Fruit fly (Drosophila melanogaster) whole organism, wandering third instar larva: Measurements from ENCODE around the gene euc.
A peak's percentile ranks its signal among the peaks of the same experiment; 100 is the strongest.

Experiments used
- Abd-B ChIP-seq: fragments of >200 bp; optimal IDR thresholded peaks from 2 replicates; lab custom pipeline; 2017; ENCODE audit warnings: missing biosample characterization, missing genetic modification characterization
- CG9705 ChIP-seq: fragments of 200-800 bp; sonication (Bioruptor generic); optimal IDR thresholded peaks from 2 replicates; lab custom pipeline; 2018; ENCODE audit warnings: missing biosample characterization, mild to moderate bottlenecking, missing genetic modification characterization
- Dfd ChIP-seq: fragments of >200 bp; optimal IDR thresholded peaks from 2 replicates; lab custom pipeline; 2017; ENCODE audit warnings: missing biosample characterization, missing genetic modification characterization
- Dif ChIP-seq: fragments of 200-275, 200-300 bp; sonication (Bioruptor generic); optimal IDR thresholded peaks from 2 replicates; lab custom pipeline; 2018; ENCODE audit warnings: missing biosample characterization, missing genetic modification characterization; ENCODE audit not compliant: partially characterized antibody
- GATAd ChIP-seq: sonication (Bioruptor generic); optimal IDR thresholded peaks from 2 replicates; lab custom pipeline; 2016; ENCODE audit warnings: missing biosample characterization, missing genetic modification characterization
- HLH106 ChIP-seq: fragments of 200-800 bp; optimal IDR thresholded peaks from 3 replicates; lab custom pipeline; 2019; ENCODE audit warnings: missing biosample characterization, mild to moderate bottlenecking, missing genetic modification characterization, moderate library complexity
- Hnf4 ChIP-seq: fragments of 200-800 bp; sonication (Bioruptor generic); optimal IDR thresholded peaks from 2 replicates; lab custom pipeline; 2016; ENCODE audit warnings: missing biosample characterization, mild to moderate bottlenecking, missing genetic modification characterization
- Hr83 ChIP-seq: fragments of 200-300 bp; sonication (Bioruptor generic); optimal IDR thresholded peaks from 2 replicates; lab custom pipeline; 2016; ENCODE audit warnings: missing biosample characterization, mild to moderate bottlenecking, missing genetic modification characterization, moderate library complexity; ENCODE audit not compliant: poor library complexity, severe bottlenecking
- Jra ChIP-seq: sonication (Bioruptor generic); optimal IDR thresholded peaks from 2 replicates; lab custom pipeline; 2016; ENCODE audit warnings: missing biosample characterization, missing genetic modification characterization
- Mio ChIP-seq: sonication (Bioruptor generic); optimal IDR thresholded peaks from 2 replicates; lab custom pipeline; 2016; ENCODE audit warnings: missing biosample characterization, missing genetic modification characterization
- Myc ChIP-seq: fragments of >200 bp; optimal IDR thresholded peaks from 2 replicates; lab custom pipeline; 2017
- N ChIP-seq: fragments of >200 bp; optimal IDR thresholded peaks from 2 replicates; lab custom pipeline; 2018; ENCODE audit warnings: missing biosample characterization, missing external identifiers, missing genetic modification characterization
- Rel ChIP-seq, 2 experiments: fragments of 200-800 bp; sonication (Bioruptor generic) in 1 of 2; optimal IDR thresholded peaks; 2 replicates in 1 of 2; 3 replicates in 1 of 2; lab custom pipeline; 2016 to 2019; ENCODE audit warnings: mild to moderate bottlenecking in 2 of 2, missing biosample characterization in 2 of 2, missing genetic modification characterization in 2 of 2, moderate library complexity in 1 of 2
- Sp1 ChIP-seq: fragments of 200-800 bp; sonication (Bioruptor generic); optimal IDR thresholded peaks from 3 replicates; lab custom pipeline; 2019; ENCODE audit warnings: missing biosample characterization, mild to moderate bottlenecking, missing genetic modification characterization, moderate library complexity
- Vsx2 ChIP-seq: fragments of 200-300, 225-300 bp; sonication (Bioruptor generic); optimal IDR thresholded peaks from 2 replicates; lab custom pipeline; 2018; ENCODE audit warnings: missing biosample characterization, missing genetic modification characterization; ENCODE audit not compliant: partially characterized antibody
- br ChIP-seq: fragments of 200-800 bp; sonication (Bioruptor generic); optimal IDR thresholded peaks from 2 replicates; lab custom pipeline; 2016; ENCODE audit warnings: missing biosample characterization, missing genetic modification characterization
- brk ChIP-seq: fragments of 200-800 bp; sonication (Bioruptor generic); optimal IDR thresholded peaks from 2 replicates; lab custom pipeline; 2016; ENCODE audit warnings: missing biosample characterization, mild to moderate bottlenecking, missing genetic modification characterization
- dl ChIP-seq, 2 experiments: fragments of 175-275, 200-275 bp in 1 of 2; fragments of 200-275 bp in 1 of 2; sonication (Bioruptor generic); optimal IDR thresholded peaks; lab custom pipeline; 2018; ENCODE audit warnings: mild to moderate bottlenecking in 2 of 2, missing biosample characterization in 2 of 2, missing genetic modification characterization in 2 of 2, moderate library complexity in 2 of 2; ENCODE audit not compliant: partially characterized antibody in 2 of 2, insufficient read depth in 1 of 2
- dmrt93B ChIP-seq: fragments of 200-800 bp; sonication (Bioruptor generic); optimal IDR thresholded peaks from 2 replicates; lab custom pipeline; 2018; ENCODE audit warnings: missing biosample characterization, mild to moderate bottlenecking, missing genetic modification characterization
- dsf ChIP-seq: sonication (Bioruptor generic); optimal IDR thresholded peaks from 2 replicates; lab custom pipeline; 2016; ENCODE audit warnings: missing biosample characterization, missing genetic modification characterization, borderline replicate concordance
- ey ChIP-seq: fragments of 200-800 bp; sonication (Bioruptor generic); optimal IDR thresholded peaks from 2 replicates; lab custom pipeline; 2016; ENCODE audit warnings: missing biosample characterization, missing genetic modification characterization
- foxo ChIP-seq, 2 experiments: fragments of 200-800 bp; sonication (Bioruptor generic); optimal IDR thresholded peaks; 2 replicates in 1 of 2; 3 replicates in 1 of 2; lab custom pipeline; 2016 to 2017; ENCODE audit warnings: missing biosample characterization in 2 of 2, missing genetic modification characterization in 2 of 2
- fru ChIP-seq: fragments of 200-800 bp; sonication (Bioruptor generic); optimal IDR thresholded peaks from 3 replicates; lab custom pipeline; 2016; ENCODE audit warnings: missing biosample characterization, mild to moderate bottlenecking, missing genetic modification characterization
- h ChIP-seq: fragments of 200-800 bp; sonication (Bioruptor generic); optimal IDR thresholded peaks from 3 replicates; lab custom pipeline; 2016; ENCODE audit warnings: missing biosample characterization, mild to moderate bottlenecking, missing genetic modification characterization
- jim ChIP-seq: fragments of 175-275, 200-325 bp; sonication (Bioruptor generic); optimal IDR thresholded peaks from 2 replicates; lab custom pipeline; 2016; ENCODE audit warnings: missing biosample characterization, mild to moderate bottlenecking, missing genetic modification characterization
- lola ChIP-seq: fragments of >200 bp; optimal IDR thresholded peaks from 2 replicates; lab custom pipeline; 2017; ENCODE audit warnings: missing biosample characterization, missing genetic modification characterization
- psq ChIP-seq: fragments of 200-800 bp; sonication (Bioruptor generic); optimal IDR thresholded peaks from 3 replicates; lab custom pipeline; 2017; ENCODE audit warnings: missing biosample characterization, mild to moderate bottlenecking, missing genetic modification characterization, moderate library complexity
- rgr ChIP-seq: fragments of 200-800 bp; sonication (Bioruptor generic); optimal IDR thresholded peaks from 3 replicates; lab custom pipeline; 2016; ENCODE audit warnings: missing biosample characterization, mild to moderate bottlenecking, missing genetic modification characterization
- sage ChIP-seq: fragments of 200-800 bp; sonication (Bioruptor generic); optimal IDR thresholded peaks from 2 replicates; lab custom pipeline; 2016; ENCODE audit warnings: missing biosample characterization, mild to moderate bottlenecking, missing genetic modification characterization
- sv ChIP-seq: fragments of 200-800 bp; sonication (Bioruptor generic); optimal IDR thresholded peaks from 3 replicates; lab custom pipeline; 2016; ENCODE audit warnings: missing biosample characterization, missing genetic modification characterization
- tai ChIP-seq: sonication (Bioruptor generic); optimal IDR thresholded peaks from 2 replicates; lab custom pipeline; 2016; ENCODE audit warnings: missing biosample characterization, missing genetic modification characterization
- usp ChIP-seq: fragments of >200 bp; optimal IDR thresholded peaks from 2 replicates; lab custom pipeline; 2017; ENCODE audit warnings: missing biosample characterization, missing genetic modification characterization
- woc ChIP-seq: sonication (Bioruptor generic); optimal IDR thresholded peaks from 2 replicates; lab custom pipeline; 2016; ENCODE audit warnings: missing biosample characterization, mild to moderate bottlenecking, missing genetic modification characterization

euc gene

DNA sequence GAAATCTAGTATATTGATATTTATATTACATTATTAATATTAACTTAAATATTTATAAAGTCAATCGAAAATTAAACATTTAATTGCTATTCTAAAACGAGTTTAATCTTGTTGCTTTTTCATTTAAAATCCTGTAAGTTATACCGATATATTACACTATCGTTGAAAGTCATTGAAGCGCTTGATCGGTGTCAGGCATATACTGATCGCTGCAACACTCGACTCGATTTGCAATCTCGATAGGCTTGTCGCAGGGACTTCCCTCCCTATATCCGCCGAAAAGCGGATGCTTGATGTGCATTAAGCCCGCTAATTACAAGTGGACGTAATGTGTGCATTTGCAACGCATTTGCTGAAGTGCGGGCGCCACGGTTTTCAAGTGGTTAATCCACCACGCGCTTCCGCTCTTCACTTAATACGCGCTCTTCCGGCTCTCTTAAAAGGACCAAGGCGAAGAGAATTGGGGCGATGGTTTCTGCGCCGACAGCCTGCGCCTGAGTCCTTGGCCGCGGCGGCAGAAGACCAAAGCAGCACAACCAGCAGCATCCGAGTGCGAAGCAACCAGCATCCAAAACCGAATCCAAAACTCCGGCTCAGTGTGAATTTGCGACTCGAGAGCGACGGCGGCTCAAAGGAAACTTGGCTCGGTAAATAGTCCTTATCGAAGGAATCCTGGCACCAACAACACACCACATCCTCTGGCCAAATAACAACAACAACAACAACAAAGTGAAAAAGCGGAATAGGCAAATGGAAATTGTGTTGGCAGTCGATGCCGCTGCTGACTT is 49.5 kb downstream of the euc start, which contains the start of gene CG42613:
TSS of gene CG42613 (plus strand) at position 279 of the 788 bp plus-strand sequence.
- peak; percentile 20 for TF ChIP-seq HLH106 (tag; lab: Kevin White, UChicago)
- peak; percentile 44 for TF ChIP-seq Dif (GFP tag; lab: Kevin White, UChicago)
- no peak for TF ChIP-seq Vsx2 (GFP tag; lab: Kevin White, UChicago)
- TF ChIP-seq sv (GFP tag; lab: Kevin White, UChicago) = peak; percentile 45
- TF ChIP-seq Dfd (GFP tag; lab: Kevin White, UChicago) = no peak
- no peak for TF ChIP-seq dl (GFP tag; optimal IDR thresholded peaks at IDR 0.05; lab: Kevin White, UChicago; ENCODE audit: insufficient read depth in 1 of 2, partially characterized antibody in 2 of 2)
- TF ChIP-seq dmrt93B (GFP tag; lab: Kevin White, UChicago) = peak; percentile 51
- peak; percentile 32 for TF ChIP-seq br (GFP tag; lab: Kevin White, UChicago)
- no peak for TF ChIP-seq N (GFP tag; lab: Kevin White, UChicago)
- peak; percentile 18 for TF ChIP-seq h
- no peak for TF ChIP-seq Myc (lab: Kevin White, UChicago)
- no peak for TF ChIP-seq fru
- TF ChIP-seq Sp1 (GFP tag; lab: Kevin White, UChicago) = no peak
- TF ChIP-seq Jra (GFP tag; lab: Kevin White, UChicago) = no peak
- no peak for TF ChIP-seq Hr83 (GFP tag; lab: Kevin White, UChicago)
- TF ChIP-seq Abd-B (GFP tag; lab: Kevin White, UChicago) = no peak
- peak; percentile 63 for TF ChIP-seq rgr (GFP tag; lab: Kevin White, UChicago)
- TF ChIP-seq psq (GFP tag; lab: Kevin White, UChicago) = peak; percentile 10
- no peak for TF ChIP-seq tai (GFP tag; lab: Kevin White, UChicago)
- TF ChIP-seq foxo (GFP tag; optimal IDR thresholded peaks at IDR 0.05; lab: Kevin White, UChicago) = peak in 1 of 2 experiments; percentile 22
- TF ChIP-seq usp (GFP tag; lab: Kevin White, UChicago) = no peak
- TF ChIP-seq lola (GFP tag; lab: Kevin White, UChicago) = no peak
- TF ChIP-seq brk = no peak
- TF ChIP-seq Mio (GFP tag; lab: Kevin White, UChicago) = no peak
- TF ChIP-seq CG9705 (GFP tag; lab: Kevin White, UChicago) = peak; percentile 40

DNA sequence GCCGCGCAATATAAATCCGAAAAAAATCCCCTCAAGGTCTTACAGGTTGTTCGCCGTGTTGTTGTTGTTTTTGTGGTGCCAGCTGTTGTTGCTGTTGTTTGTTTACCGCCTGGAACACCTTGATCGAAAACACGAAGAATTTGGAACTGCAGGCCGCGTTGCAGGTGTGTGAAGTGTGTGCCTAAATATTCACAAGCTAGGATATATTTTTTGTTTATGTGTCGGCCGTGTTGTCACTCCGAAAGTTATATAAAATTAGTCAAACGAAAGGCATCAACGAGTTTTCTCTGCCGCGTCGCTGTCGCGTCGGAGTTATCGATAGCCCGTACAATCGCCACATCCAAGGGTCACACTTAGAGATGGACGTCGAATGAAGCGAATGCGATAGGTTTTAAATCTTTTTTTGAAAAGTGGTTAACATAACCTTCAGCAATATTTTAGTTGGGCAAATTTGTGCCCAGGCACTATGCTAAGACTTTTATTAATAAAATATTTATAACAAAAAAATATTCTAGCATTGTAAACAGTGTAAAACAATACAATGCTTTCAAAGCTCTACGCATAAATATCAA is 50.2 kb downstream of the euc start, which contains the start of gene Mpc1:
TSS of gene Mpc1 (minus strand) at position 314 of the 572 bp plus-strand sequence.
- no peak for TF ChIP-seq sage (GFP tag; lab: Kevin White, UChicago)
- TF ChIP-seq Rel (GFP tag; optimal IDR thresholded peaks at IDR 0.05; lab: Kevin White, UChicago) = no peak
- peak; percentile 100 for TF ChIP-seq Rel (tag; optimal IDR thresholded peaks at IDR 0.05; lab: Kevin White, UChicago)
- no peak for TF ChIP-seq Myc (lab: Kevin White, UChicago)
- TF ChIP-seq Hr83 (GFP tag; lab: Kevin White, UChicago) = no peak
- no peak for TF ChIP-seq fru
- TF ChIP-seq Sp1 (GFP tag; lab: Kevin White, UChicago) = no peak
- peak; percentile 4 for TF ChIP-seq Hnf4 (GFP tag; lab: Kevin White, UChicago)
- TF ChIP-seq jim (GFP tag; lab: Kevin White, UChicago) = no peak
- no peak for TF ChIP-seq ey (GFP tag; lab: Kevin White, UChicago)
- TF ChIP-seq h = no peak
- peak; percentile 47 for TF ChIP-seq tai (GFP tag; lab: Kevin White, UChicago)
- no peak for TF ChIP-seq dsf (GFP tag; lab: Kevin White, UChicago)
- peak; percentile 43 for TF ChIP-seq woc (GFP tag; lab: Kevin White, UChicago)
- peak; percentile 26 for TF ChIP-seq psq (GFP tag; lab: Kevin White, UChicago)
- no peak for TF ChIP-seq lola (GFP tag; lab: Kevin White, UChicago)
- TF ChIP-seq CG9705 (GFP tag; lab: Kevin White, UChicago) = no peak
- no peak for TF ChIP-seq sv (GFP tag; lab: Kevin White, UChicago)
- no peak for TF ChIP-seq usp (GFP tag; lab: Kevin White, UChicago)
- TF ChIP-seq foxo (GFP tag; optimal IDR thresholded peaks at IDR 0.05; lab: Kevin White, UChicago) = peak in 1 of 2 experiments; percentile 27
- TF ChIP-seq Jra (GFP tag; lab: Kevin White, UChicago) = no peak
- no peak for TF ChIP-seq GATAd (GFP tag; lab: Kevin White, UChicago)
- TF ChIP-seq brk = no peak
- TF ChIP-seq HLH106 (tag; lab: Kevin White, UChicago) = no peak
